Worm (Caenorhabditis elegans): Measurements from ENCODE around the gene clc-3.
A peak's percentile ranks its signal among the peaks of the same experiment; 100 is the strongest.

Gene clc-3

ce11 chrX:3408717-3409303 lies 34.3 kb upstream of the clc-3 start (continued):
- TF ChIP-seq F33H1.4 (GFP tag; IDR thresholded peaks at IDR 0.05) (no peak), Y53G8AR.9 (GFP tag; conservative IDR thresholded peaks at IDR 0.05) (peak; percentile 92; the same call in 1 of the 2 replicates), Y53F4B.3 (GFP tag; IDR thresholded peaks at IDR 0.05) (no peak), Y95B8A.8 (GFP tag; IDR thresholded peaks at IDR 0.05) (no peak), cebp-1 (GFP tag; IDR thresholded peaks at IDR 0.05) (no peak), cebp-1 (tag; optimal IDR thresholded peaks at IDR 0.05) (no peak), F39B2.1 (GFP tag; IDR thresholded peaks at IDR 0.05) (no peak), him-1 (tag; optimal IDR thresholded peaks at IDR 0.05) (no peak), hrde-1 (tag; optimal IDR thresholded peaks at IDR 0.05; ENCODE audit: borderline replicate concordance) (no peak), F23B12.7 (tag; optimal IDR thresholded peaks at IDR 0.05; ENCODE audit: insufficient read depth) (no peak), B0261.1 (tag; optimal IDR thresholded peaks at IDR 0.05) (no peak), F37B4.10 (GFP tag; IDR thresholded peaks at IDR 0.05) (no peak), somi-1 (GFP tag; optimal IDR thresholded peaks at IDR 0.05) (no peak), F57A8.1 (GFP tag; optimal IDR thresholded peaks at IDR 0.05) (no peak), nfyb-1 (GFP tag; IDR thresholded peaks at IDR 0.05) (peak; percentile 50; the same call in 1 of the 2 replicates), ceh-58 (GFP tag; IDR thresholded peaks at IDR 0.05) (no peak), lir-1 (GFP tag; conservative IDR thresholded peaks at IDR 0.05) (no peak), D2030.7 (GFP tag; IDR thresholded peaks at IDR 0.05) (no peak), fkh-3 (tag; optimal IDR thresholded peaks at IDR 0.05) (no peak), attf-3 (GFP tag; conservative IDR thresholded peaks at IDR 0.05) (no peak), Y56A3A.18 (GFP tag; IDR thresholded peaks at IDR 0.05) (peak; percentile 81), sptf-2 (GFP tag; optimal IDR thresholded peaks at IDR 0.05) (no peak), dox-1 (GFP tag; IDR thresholded peaks at IDR 0.05) (no peak), madf-8 (GFP tag; conservative IDR thresholded peaks at IDR 0.05) (no peak), efl-1 (GFP tag; optimal IDR thresholded peaks at IDR 0.05) (no peak), nfya-1 (tag; optimal IDR thresholded peaks at IDR 0.05; ENCODE audit: borderline replicate concordance, insufficient read depth) (no peak), lsl-1 (GFP tag; optimal IDR thresholded peaks at IDR 0.05) (no peak), hmg-1.2 (GFP tag; IDR thresholded peaks at IDR 0.05) (no peak), F10E7.11 (tag; optimal IDR thresholded peaks at IDR 0.05) (no peak), K12H6.12 (tag; optimal IDR thresholded peaks at IDR 0.05) (no peak), mxl-1 (tag; optimal IDR thresholded peaks at IDR 0.05) (no peak), egl-44 (GFP tag; IDR thresholded peaks at IDR 0.05) (no peak), pbrm-1 (GFP tag; IDR thresholded peaks at IDR 0.05) (peak; percentile 44), ceh-40 (GFP tag; IDR thresholded peaks at IDR 0.05) (no peak), hmg-20 (GFP tag; IDR thresholded peaks at IDR 0.05) (no peak), B0336.3 (GFP tag; IDR thresholded peaks at IDR 0.05) (peak; percentile 78)

DNA sequence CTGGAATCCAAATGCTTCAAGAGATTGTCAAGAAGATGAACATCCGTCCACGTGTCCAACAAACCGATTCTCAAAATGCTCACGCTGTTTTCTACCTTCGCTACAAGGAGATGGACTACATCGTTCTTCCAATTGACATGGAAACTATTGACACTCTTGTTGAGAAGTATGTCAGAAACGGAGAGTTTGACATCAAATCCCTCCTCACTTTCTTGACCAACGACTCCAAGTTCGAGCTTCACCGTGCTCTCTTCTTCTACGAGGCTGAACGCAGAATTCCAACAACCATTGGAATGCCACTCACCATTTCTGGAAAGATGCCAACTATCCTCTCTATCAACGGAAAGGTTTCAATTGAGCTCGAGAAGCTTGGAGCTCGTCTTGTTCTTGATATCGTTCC lies 31.3 kb upstream of the clc-3 start:
- 0 out of 2 replicates have a peak, but pooled peaks have one; percentile 54 for TF ChIP-seq Y53G8AR.9 (GFP tag; conservative IDR thresholded peaks at IDR 0.05)
- peak; percentile 59; the same call in 1 of the 2 replicates for TF ChIP-seq Y56A3A.18 (GFP tag; IDR thresholded peaks at IDR 0.05)

DNA sequence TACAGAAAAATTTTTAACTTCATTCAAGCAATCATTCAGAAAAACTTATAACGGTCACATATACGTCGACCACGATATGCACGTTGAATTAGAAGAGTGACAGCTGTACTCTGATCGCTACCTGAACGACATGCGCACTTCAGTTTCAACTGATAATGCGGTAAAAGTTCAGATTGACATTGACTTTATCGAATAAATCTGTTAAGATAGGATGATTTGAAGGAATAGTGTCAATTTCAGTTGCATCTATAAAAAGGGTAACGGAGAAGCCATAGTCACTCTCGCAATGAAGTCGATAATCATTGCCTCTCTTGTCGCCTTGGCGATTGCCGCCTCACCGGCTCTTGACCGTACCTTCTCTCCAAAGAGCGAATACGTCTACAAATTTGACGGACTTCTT lies 28.7 kb upstream of the clc-3 start, which contains the start of gene vit-5:
Gene vit-5 (plus strand): TSS at position 277 of the 400 bp plus-strand sequence.
- no peak for TF ChIP-seq F57C9.4 (tag; optimal IDR thresholded peaks at IDR 0.05)
- no peak for TF ChIP-seq ztf-26 (tag; optimal IDR thresholded peaks at IDR 0.05)
- no peak for TF ChIP-seq nhr-27 (tag; optimal IDR thresholded peaks at IDR 0.05)
- no peak for TF ChIP-seq xnd-1 (tag; optimal IDR thresholded peaks at IDR 0.05)
- no peak for TF ChIP-seq madf-6 (GFP tag; IDR thresholded peaks at IDR 0.05)
- peak; percentile 58 for TF ChIP-seq ztf-22 (GFP tag; optimal IDR thresholded peaks at IDR 0.05)
- TF ChIP-seq pha-4 (tag; optimal IDR thresholded peaks at IDR 0.05), result no peak
- TF ChIP-seq F52B5.7 (tag; optimal IDR thresholded peaks at IDR 0.05), result no peak
- no peak for TF ChIP-seq hrde-1 (tag; optimal IDR thresholded peaks at IDR 0.05; ENCODE audit: borderline replicate concordance)
- TF ChIP-seq hmg-20 (GFP tag; IDR thresholded peaks at IDR 0.05), result no peak
- TF ChIP-seq F49E8.2 (tag; optimal IDR thresholded peaks at IDR 0.05; ENCODE audit: insufficient read depth), result no peak
- TF ChIP-seq F22D6.2 (tag; optimal IDR thresholded peaks at IDR 0.05), result no peak
- TF ChIP-seq rpc-1 (optimal IDR thresholded peaks at IDR 0.05), result no peak
- TF ChIP-seq rpc-1 (tag; optimal IDR thresholded peaks at IDR 0.05), result no peak
- TF ChIP-seq nfya-1 (tag; optimal IDR thresholded peaks at IDR 0.05; ENCODE audit: borderline replicate concordance, insufficient read depth), result no peak
